Fruit fly (Drosophila melanogaster) whole organism, prepupa: ENCODE measurements around the gene Abd-B.

Experiments
- CG15336 ChIP-seq: fragments of 200-800 bp; sonication (Bioruptor generic); IDR thresholded peaks from 2 replicates; pipeline ENCODE4 v1.3.6; 2022; ENCODE audit warnings: missing biosample characterization, missing genetic modification characterization
- CG6808 ChIP-seq: fragments of 200-800 bp; sonication (Bioruptor generic); optimal IDR thresholded peaks from 3 replicates; lab custom pipeline; 2017; ENCODE audit warnings: missing biosample characterization, missing genetic modification characterization, mild to moderate bottlenecking, moderate library complexity, missing genetic modification reagents
- Hr39 ChIP-seq: fragments of 200-800 bp; sonication (Bioruptor generic); optimal IDR thresholded peaks from 2 replicates; lab custom pipeline; 2016; ENCODE audit warnings: missing biosample characterization, missing genetic modification characterization
- Met ChIP-seq: fragments of 200-800 bp; sonication (Bioruptor generic); optimal IDR thresholded peaks from 3 replicates; lab custom pipeline; 2016; ENCODE audit warnings: missing biosample characterization, missing genetic modification characterization
- salr ChIP-seq, 2 experiments: fragments of 200-800 bp; sonication (Bioruptor generic); optimal IDR thresholded peaks; 3 replicates each; lab custom pipeline; 2016 to 2018; ENCODE audit warnings: missing biosample characterization in 2 of 2, missing genetic modification characterization in 2 of 2, mild to moderate bottlenecking in 1 of 2

DNA sequence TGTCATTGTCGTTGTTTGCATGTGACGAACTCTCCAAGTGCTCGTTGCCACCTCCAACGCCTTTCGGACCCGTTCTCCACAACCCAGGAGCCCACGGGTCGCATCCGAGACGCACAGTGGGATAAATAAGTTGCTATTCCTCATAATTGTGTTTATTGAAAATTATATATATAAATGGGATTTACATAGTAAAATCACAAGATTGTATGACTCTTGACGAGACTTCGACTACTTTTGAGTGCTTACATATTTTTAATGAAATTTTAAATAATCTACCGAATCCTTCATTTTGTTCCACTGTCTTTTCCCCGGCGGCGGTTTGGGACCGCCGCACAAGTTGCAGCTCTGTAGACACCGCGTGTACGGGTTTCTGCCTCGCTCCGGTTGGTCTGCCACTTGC lies 64.2 kb downstream of the Abd-B start:
- TF ChIP-seq salr (GFP tag; optimal IDR thresholded peaks at IDR 0.05; lab: Kevin White, UChicago) (peak in 1 of 2 experiments; percentile 11), Hr39 (GFP tag; lab: Kevin White, UChicago) (peak; percentile 12), Met (GFP tag; lab: Kevin White, UChicago) (peak; percentile 35), CG15336 (GFP tag; lab: Robert Waterston, UW) (peak; percentile 77), CG6808 (GFP tag; lab: Kevin White, UChicago) (no peak)
